Worm (Caenorhabditis elegans): ENCODE results near the gene T12B5.14.

ce11 chrIII:966259-966658 is 11.6 kb downstream of the T12B5.14 start:
- no peak for TF ChIP-seq snpc-4 (tag; optimal IDR thresholded peaks at IDR 0.05)
- no peak for TF ChIP-seq ztf-4 (tag; optimal IDR thresholded peaks at IDR 0.05)
- no peak for TF ChIP-seq nhr-77 (tag; optimal IDR thresholded peaks at IDR 0.05)
- TF ChIP-seq ZK546.5 (tag; optimal IDR thresholded peaks at IDR 0.05) = no peak
- TF ChIP-seq zag-1 (tag; optimal IDR thresholded peaks at IDR 0.05) = no peak

Data from whole organism, L2 larva.